Fruit fly (Drosophila melanogaster): Measurements from ENCODE around the gene Tim17a2.

DNA sequence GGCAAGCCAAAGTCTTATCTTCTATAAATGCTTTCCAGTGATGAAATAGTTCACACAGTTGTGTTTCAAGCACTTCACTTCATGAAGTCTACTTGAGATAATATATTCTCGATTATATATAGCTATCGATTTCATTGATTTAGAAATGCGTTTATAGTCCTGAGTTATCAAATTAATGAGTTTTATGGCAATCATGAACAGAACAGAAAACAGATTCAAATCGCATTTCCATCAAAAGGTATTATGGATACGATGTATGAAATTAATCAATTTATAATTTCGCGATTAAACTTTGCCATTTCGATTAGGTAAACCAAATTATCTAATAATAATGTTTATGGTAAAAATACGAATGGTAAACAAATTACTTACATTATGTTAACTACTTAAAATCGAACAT is 32.6 kb upstream of the Tim17a2 start:
- TF ChIP-seq psq (optimal IDR thresholded peaks at IDR 0.05) (no peak), pan (optimal IDR thresholded peaks at IDR 0.05) (no peak), CG8478 (optimal IDR thresholded peaks at IDR 0.05) (no peak)

Data from whole organism.